Worm (Caenorhabditis elegans): ENCODE results near the gene W03A5.6.

DNA sequence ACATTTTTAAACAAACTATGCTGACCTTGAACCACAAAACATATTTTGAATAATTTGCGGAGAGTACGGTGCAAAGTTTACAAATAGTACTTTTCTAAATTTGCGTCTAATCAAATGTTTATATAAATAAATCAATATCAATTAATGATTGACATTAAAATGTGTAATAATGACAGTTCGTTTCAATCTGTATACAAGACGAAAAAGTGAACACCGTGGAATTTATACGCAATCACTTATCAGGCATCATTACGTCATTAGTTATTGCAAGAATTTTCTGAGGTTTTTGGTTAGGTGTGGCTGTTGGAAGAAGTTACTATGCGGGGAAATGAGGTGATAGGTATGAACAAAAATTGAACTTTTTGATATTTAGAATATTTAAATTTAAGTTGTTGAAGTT lies 13.3 kb downstream of the W03A5.6 start:
- TF ChIP-seq dmd-6 (GFP tag; IDR thresholded peaks at IDR 0.05), result peak; percentile 68
- TF ChIP-seq vab-7 (GFP tag; IDR thresholded peaks at IDR 0.05), result no peak
- TF ChIP-seq pha-4 (GFP tag; IDR thresholded peaks at IDR 0.05), result no peak
- TF ChIP-seq pha-4 (tag; optimal IDR thresholded peaks at IDR 0.05), result no peak
- no peak for TF ChIP-seq ZK546.5 (tag; optimal IDR thresholded peaks at IDR 0.05)
- no peak for TF ChIP-seq nhr-76 (tag; optimal IDR thresholded peaks at IDR 0.05)
- no peak for TF ChIP-seq zag-1 (tag; optimal IDR thresholded peaks at IDR 0.05)
- no peak for TF ChIP-seq Y105C5A.15 (GFP tag; IDR thresholded peaks at IDR 0.05)
- no peak for TF ChIP-seq unc-62 (GFP tag; optimal IDR thresholded peaks at IDR 0.05 in 1 of 2)
- TF ChIP-seq unc-62 (tag; optimal IDR thresholded peaks at IDR 0.05), result no peak
- no peak for TF ChIP-seq dpl-1 (GFP tag; optimal IDR thresholded peaks at IDR 0.05)
- no peak for TF ChIP-seq daf-8 (GFP tag; IDR thresholded peaks at IDR 0.05)
- no peak for TF ChIP-seq lin-15B (tag; optimal IDR thresholded peaks at IDR 0.05)
